Fruit fly (Drosophila melanogaster) whole organism, wandering third instar larva: Measurements from ENCODE around the gene CG13461.

ENCODE experiments used
- Abd-B ChIP-seq: fragments of >200 bp; optimal IDR thresholded peaks from 2 replicates; lab custom pipeline; 2017; ENCODE audit warnings: missing biosample characterization, missing genetic modification characterization
- CG32264 ChIP-seq: fragments of 200-800 bp; sonication (Bioruptor generic); optimal IDR thresholded peaks from 2 replicates; lab custom pipeline; 2016; ENCODE audit warnings: missing biosample characterization, missing genetic modification characterization
- CG9705 ChIP-seq: fragments of 200-800 bp; sonication (Bioruptor generic); optimal IDR thresholded peaks from 2 replicates; lab custom pipeline; 2018; ENCODE audit warnings: missing biosample characterization, mild to moderate bottlenecking, missing genetic modification characterization
- CrebA ChIP-seq: fragments of 200-800 bp; sonication (Bioruptor generic); optimal IDR thresholded peaks from 2 replicates; lab custom pipeline; 2016; ENCODE audit warnings: missing biosample characterization, mild to moderate bottlenecking, missing genetic modification characterization, borderline replicate concordance
- Dfd ChIP-seq: fragments of >200 bp; optimal IDR thresholded peaks from 2 replicates; lab custom pipeline; 2017; ENCODE audit warnings: missing biosample characterization, missing genetic modification characterization
- Dif ChIP-seq: fragments of 200-275, 200-300 bp; sonication (Bioruptor generic); optimal IDR thresholded peaks from 2 replicates; lab custom pipeline; 2018; ENCODE audit warnings: missing biosample characterization, missing genetic modification characterization; ENCODE audit not compliant: partially characterized antibody
- GATAd ChIP-seq: sonication (Bioruptor generic); optimal IDR thresholded peaks from 2 replicates; lab custom pipeline; 2016; ENCODE audit warnings: missing biosample characterization, missing genetic modification characterization
- HLH106 ChIP-seq: fragments of 200-800 bp; optimal IDR thresholded peaks from 3 replicates; lab custom pipeline; 2019; ENCODE audit warnings: missing biosample characterization, mild to moderate bottlenecking, missing genetic modification characterization, moderate library complexity
- Hnf4 ChIP-seq: fragments of 200-800 bp; sonication (Bioruptor generic); optimal IDR thresholded peaks from 2 replicates; lab custom pipeline; 2016; ENCODE audit warnings: missing biosample characterization, mild to moderate bottlenecking, missing genetic modification characterization
- Hr78 ChIP-seq: fragments of >200 bp; optimal IDR thresholded peaks from 2 replicates; lab custom pipeline; 2017; ENCODE audit warnings: missing biosample characterization, missing genetic modification characterization
- Hr83 ChIP-seq: fragments of 200-300 bp; sonication (Bioruptor generic); optimal IDR thresholded peaks from 2 replicates; lab custom pipeline; 2016; ENCODE audit warnings: missing biosample characterization, mild to moderate bottlenecking, missing genetic modification characterization, moderate library complexity; ENCODE audit not compliant: poor library complexity, severe bottlenecking
- Jra ChIP-seq: sonication (Bioruptor generic); optimal IDR thresholded peaks from 2 replicates; lab custom pipeline; 2016; ENCODE audit warnings: missing biosample characterization, missing genetic modification characterization
- Mio ChIP-seq: sonication (Bioruptor generic); optimal IDR thresholded peaks from 2 replicates; lab custom pipeline; 2016; ENCODE audit warnings: missing biosample characterization, missing genetic modification characterization
- Myc ChIP-seq: fragments of >200 bp; optimal IDR thresholded peaks from 2 replicates; lab custom pipeline; 2017
- N ChIP-seq: fragments of >200 bp; optimal IDR thresholded peaks from 2 replicates; lab custom pipeline; 2018; ENCODE audit warnings: missing biosample characterization, missing external identifiers, missing genetic modification characterization
- OdsH ChIP-seq: fragments of 200-800 bp; sonication (Bioruptor generic); optimal IDR thresholded peaks from 2 replicates; lab custom pipeline; 2016; ENCODE audit warnings: missing biosample characterization, mild to moderate bottlenecking, missing genetic modification characterization
- Rel ChIP-seq, 2 experiments: fragments of 200-800 bp; sonication (Bioruptor generic) in 1 of 2; optimal IDR thresholded peaks; 2 replicates in 1 of 2; 3 replicates in 1 of 2; lab custom pipeline; 2016 to 2019; ENCODE audit warnings: mild to moderate bottlenecking in 2 of 2, missing biosample characterization in 2 of 2, missing genetic modification characterization in 2 of 2, moderate library complexity in 1 of 2
- Sp1 ChIP-seq: fragments of 200-800 bp; sonication (Bioruptor generic); optimal IDR thresholded peaks from 3 replicates; lab custom pipeline; 2019; ENCODE audit warnings: missing biosample characterization, mild to moderate bottlenecking, missing genetic modification characterization, moderate library complexity
- Vsx2 ChIP-seq: fragments of 200-300, 225-300 bp; sonication (Bioruptor generic); optimal IDR thresholded peaks from 2 replicates; lab custom pipeline; 2018; ENCODE audit warnings: missing biosample characterization, missing genetic modification characterization; ENCODE audit not compliant: partially characterized antibody
- br ChIP-seq: fragments of 200-800 bp; sonication (Bioruptor generic); optimal IDR thresholded peaks from 2 replicates; lab custom pipeline; 2016; ENCODE audit warnings: missing biosample characterization, missing genetic modification characterization
- brk ChIP-seq: fragments of 200-800 bp; sonication (Bioruptor generic); optimal IDR thresholded peaks from 2 replicates; lab custom pipeline; 2016; ENCODE audit warnings: missing biosample characterization, mild to moderate bottlenecking, missing genetic modification characterization
- dl ChIP-seq, 2 experiments: fragments of 175-275, 200-275 bp in 1 of 2; fragments of 200-275 bp in 1 of 2; sonication (Bioruptor generic); optimal IDR thresholded peaks; lab custom pipeline; 2018; ENCODE audit warnings: mild to moderate bottlenecking in 2 of 2, missing biosample characterization in 2 of 2, missing genetic modification characterization in 2 of 2, moderate library complexity in 2 of 2; ENCODE audit not compliant: partially characterized antibody in 2 of 2, insufficient read depth in 1 of 2
- dmrt93B ChIP-seq: fragments of 200-800 bp; sonication (Bioruptor generic); optimal IDR thresholded peaks from 2 replicates; lab custom pipeline; 2018; ENCODE audit warnings: missing biosample characterization, mild to moderate bottlenecking, missing genetic modification characterization
- dsf ChIP-seq: sonication (Bioruptor generic); optimal IDR thresholded peaks from 2 replicates; lab custom pipeline; 2016; ENCODE audit warnings: missing biosample characterization, missing genetic modification characterization, borderline replicate concordance
- ey ChIP-seq: fragments of 200-800 bp; sonication (Bioruptor generic); optimal IDR thresholded peaks from 2 replicates; lab custom pipeline; 2016; ENCODE audit warnings: missing biosample characterization, missing genetic modification characterization
- foxo ChIP-seq, 2 experiments: fragments of 200-800 bp; sonication (Bioruptor generic); optimal IDR thresholded peaks; 2 replicates in 1 of 2; 3 replicates in 1 of 2; lab custom pipeline; 2016 to 2017; ENCODE audit warnings: missing biosample characterization in 2 of 2, missing genetic modification characterization in 2 of 2
- fru ChIP-seq: fragments of 200-800 bp; sonication (Bioruptor generic); optimal IDR thresholded peaks from 3 replicates; lab custom pipeline; 2016; ENCODE audit warnings: missing biosample characterization, mild to moderate bottlenecking, missing genetic modification characterization
- h ChIP-seq: fragments of 200-800 bp; sonication (Bioruptor generic); optimal IDR thresholded peaks from 3 replicates; lab custom pipeline; 2016; ENCODE audit warnings: missing biosample characterization, mild to moderate bottlenecking, missing genetic modification characterization
- jim ChIP-seq: fragments of 175-275, 200-325 bp; sonication (Bioruptor generic); optimal IDR thresholded peaks from 2 replicates; lab custom pipeline; 2016; ENCODE audit warnings: missing biosample characterization, mild to moderate bottlenecking, missing genetic modification characterization
- lola ChIP-seq: fragments of >200 bp; optimal IDR thresholded peaks from 2 replicates; lab custom pipeline; 2017; ENCODE audit warnings: missing biosample characterization, missing genetic modification characterization
- pan ChIP-seq: fragments of >200 bp; optimal IDR thresholded peaks from 2 replicates; lab custom pipeline; 2017
- psq ChIP-seq: fragments of 200-800 bp; sonication (Bioruptor generic); optimal IDR thresholded peaks from 3 replicates; lab custom pipeline; 2017; ENCODE audit warnings: missing biosample characterization, mild to moderate bottlenecking, missing genetic modification characterization, moderate library complexity
- rgr ChIP-seq: fragments of 200-800 bp; sonication (Bioruptor generic); optimal IDR thresholded peaks from 3 replicates; lab custom pipeline; 2016; ENCODE audit warnings: missing biosample characterization, mild to moderate bottlenecking, missing genetic modification characterization
- sage ChIP-seq: fragments of 200-800 bp; sonication (Bioruptor generic); optimal IDR thresholded peaks from 2 replicates; lab custom pipeline; 2016; ENCODE audit warnings: missing biosample characterization, mild to moderate bottlenecking, missing genetic modification characterization
- sv ChIP-seq: fragments of 200-800 bp; sonication (Bioruptor generic); optimal IDR thresholded peaks from 3 replicates; lab custom pipeline; 2016; ENCODE audit warnings: missing biosample characterization, missing genetic modification characterization
- tai ChIP-seq: sonication (Bioruptor generic); optimal IDR thresholded peaks from 2 replicates; lab custom pipeline; 2016; ENCODE audit warnings: missing biosample characterization, missing genetic modification characterization
- usp ChIP-seq: fragments of >200 bp; optimal IDR thresholded peaks from 2 replicates; lab custom pipeline; 2017; ENCODE audit warnings: missing biosample characterization, missing genetic modification characterization
- woc ChIP-seq: sonication (Bioruptor generic); optimal IDR thresholded peaks from 2 replicates; lab custom pipeline; 2016; ENCODE audit warnings: missing biosample characterization, mild to moderate bottlenecking, missing genetic modification characterization

The CG13461 gene

dm6 chr3L:15013957-15014692 lies 38.2 kb downstream of the CG13461 start, which contains the start of gene Reck:
Gene Reck (minus strand): TSS chr3L:15014062.
- TF ChIP-seq CrebA (GFP tag; lab: Kevin White, UChicago) (peak; percentile 1), lola (no peak), brk (GFP tag; lab: Kevin White, UChicago) (peak; percentile 87), Vsx2 (GFP tag; lab: Kevin White, UChicago) (no peak), Dif (GFP tag; lab: Kevin White, UChicago) (no peak), woc (no peak), Hr83 (GFP tag; lab: Kevin White, UChicago) (peak; percentile 55), sage (peak; percentile 71), sv (GFP tag; lab: Kevin White, UChicago) (peak; percentile 73), dl (GFP tag; optimal IDR thresholded peaks at IDR 0.05; lab: Kevin White, UChicago; ENCODE audit: insufficient read depth in 1 of 2, partially characterized antibody in 2 of 2) (no peak), Hnf4 (peak; percentile 42), Jra (GFP tag; lab: Kevin White, UChicago) (peak; percentile 12), foxo (GFP tag; optimal IDR thresholded peaks at IDR 0.05; lab: Kevin White, UChicago) (peak in 1 of 2 experiments; percentile 74), HLH106 (tag; lab: Kevin White, UChicago) (peak; percentile 55), N (GFP tag; lab: Kevin White, UChicago) (no peak), tai (GFP tag; lab: Kevin White, UChicago) (no peak), dsf (GFP tag; lab: Kevin White, UChicago) (peak; percentile 21), Rel (GFP tag; optimal IDR thresholded peaks at IDR 0.05; lab: Kevin White, UChicago) (peak; percentile 5), Rel (tag; optimal IDR thresholded peaks at IDR 0.05; lab: Kevin White, UChicago) (no peak), fru (peak; percentile 65), psq (GFP tag; lab: Kevin White, UChicago) (peak; percentile 43), OdsH (GFP tag; lab: Kevin White, UChicago) (peak; percentile 75), CG32264 (GFP tag; lab: Kevin White, UChicago) (peak; percentile 12), jim (no peak), br (GFP tag; lab: Kevin White, UChicago) (peak; percentile 44), Abd-B (GFP tag; lab: Kevin White, UChicago) (no peak), Sp1 (GFP tag; lab: Kevin White, UChicago) (peak; percentile 67), ey (peak; percentile 51), pan (no peak), Dfd (GFP tag; lab: Kevin White, UChicago) (peak; percentile 20), Myc (peak; percentile 78), usp (GFP tag; lab: Kevin White, UChicago) (no peak), Hr78 (GFP tag; lab: Kevin White, UChicago) (no peak), dmrt93B (GFP tag; lab: Kevin White, UChicago) (no peak), rgr (peak; percentile 83), h (peak; percentile 80), CG9705 (GFP tag; lab: Kevin White, UChicago) (peak; percentile 26), GATAd (GFP tag; lab: Kevin White, UChicago) (no peak), Mio (GFP tag; lab: Kevin White, UChicago) (no peak)

- peak in 1 of 2 experiments; percentile 23 for TF ChIP-seq foxo (GFP tag; optimal IDR thresholded peaks at IDR 0.05; lab: Kevin White, UChicago)
- TF ChIP-seq rgr: no peak
- TF ChIP-seq HLH106 (tag; lab: Kevin White, UChicago): peak; percentile 30
Observed at dm6 chr3L:15013296-15013695, 39.0 kb downstream of the CG13461 start.
